Worm (Caenorhabditis elegans) whole organism, late embryonic: ENCODE data around the gene R05G6.5.

Experiments
- C38D4.7 ChIP-seq: fragments of 200-800 bp; sonication (Bioruptor generic); optimal IDR thresholded peaks from 2 replicates; lab custom pipeline; 2018; ENCODE audit warnings: mild to moderate bottlenecking, missing genetic modification characterization, moderate library complexity, missing compliant biosample characterization
- ama-1 ChIP-seq: fragments of 150-350 bp; optimal IDR thresholded peaks from 2 replicates; lab custom pipeline; 2014
- elt-2 ChIP-seq: sonication (generic microtip); optimal IDR thresholded peaks from 2 replicates; lab custom pipeline; 2016; ENCODE audit warnings: missing genetic modification reagents, missing genetic modification characterization, missing compliant biosample characterization
- fax-1 ChIP-seq: sonication (generic microtip); optimal IDR thresholded peaks from 2 replicates; lab custom pipeline; 2016; ENCODE audit warnings: missing genotype, missing genetic modification characterization, missing compliant biosample characterization
- fkh-6 ChIP-seq: sonication (generic microtip); optimal IDR thresholded peaks from 2 replicates; lab custom pipeline; 2016; ENCODE audit warnings: missing genetic modification characterization, missing compliant biosample characterization
- hlh-13 ChIP-seq: fragments of 200-800 bp; sonication (Bioruptor generic); optimal IDR thresholded peaks from 2 replicates; lab custom pipeline; 2018; ENCODE audit warnings: mild to moderate bottlenecking, missing genetic modification characterization, missing compliant biosample characterization
- nfya-1 ChIP-seq: sonication (generic microtip); optimal IDR thresholded peaks from 2 replicates; lab custom pipeline; 2017; ENCODE audit warnings: missing genetic modification characterization, mild to moderate bottlenecking, missing compliant biosample characterization, antibody characterized with exemption, moderate library complexity
- nhr-11 ChIP-seq: fragments of 150-350 bp; optimal IDR thresholded peaks from 2 replicates; lab custom pipeline; 2014; ENCODE audit warnings: missing biosample characterization, missing genetic modification characterization
- sdc-2 ChIP-seq: sonication (generic microtip); optimal IDR thresholded peaks from 2 replicates; lab custom pipeline; 2016; ENCODE audit warnings: missing genotype, missing genetic modification characterization, missing compliant biosample characterization
- tbx-7 ChIP-seq: sonication (generic microtip); optimal IDR thresholded peaks from 2 replicates; lab custom pipeline; 2016; ENCODE audit warnings: missing genotype, missing genetic modification characterization, missing compliant biosample characterization

ce11 chrIV:7505866-7506488 is 2.2 kb upstream of the R05G6.5 start:
- TF ChIP-seq ama-1 (lab: Kevin White, UChicago) = peak; percentile 38
- no peak for TF ChIP-seq nfya-1
- TF ChIP-seq fkh-6 = no peak
- TF ChIP-seq tbx-7 (tag; lab: Kevin White, UChicago) = no peak
- no peak for TF ChIP-seq elt-2 (tag; lab: Kevin White, UChicago)
- no peak for TF ChIP-seq sdc-2 (tag; lab: Kevin White, UChicago)
- TF ChIP-seq fax-1 (tag; lab: Kevin White, UChicago) = no peak
- TF ChIP-seq C38D4.7 = no peak
- TF ChIP-seq nhr-11 = no peak
- no peak for TF ChIP-seq hlh-13 (GFP tag; lab: Kevin White, UChicago)
